Worm (Caenorhabditis elegans) whole organism, L1 larva: ENCODE data around the gene srw-73.

Experiments
- F16B12.6 ChIP-seq: fragments of 150-350 bp; optimal IDR thresholded peaks from 2 replicates; lab custom pipeline; 2014; ENCODE audit warnings: missing biosample characterization, missing genetic modification characterization
- blmp-1 ChIP-seq: fragments of 150-350 bp; optimal IDR thresholded peaks from 2 replicates; lab custom pipeline; 2014; ENCODE audit warnings: missing biosample characterization, missing genetic modification characterization
- ceh-8 ChIP-seq: fragments of 200-800 bp; sonication (Bioruptor generic); optimal IDR thresholded peaks from 2 replicates; lab custom pipeline; 2018; ENCODE audit warnings: mild to moderate bottlenecking, missing genetic modification characterization, moderate library complexity, missing compliant biosample characterization
- dsc-1 ChIP-seq: sonication (generic microtip); optimal IDR thresholded peaks from 2 replicates; lab custom pipeline; 2016; ENCODE audit warnings: mild to moderate bottlenecking, missing genetic modification characterization, missing compliant biosample characterization
- nhr-76 ChIP-seq: sonication (generic microtip); optimal IDR thresholded peaks from 2 replicates; lab custom pipeline; 2017; ENCODE audit warnings: missing biosample characterization, missing genetic modification characterization
- sptf-1 ChIP-seq: fragments of 150-350 bp; optimal IDR thresholded peaks from 2 replicates; lab custom pipeline; 2014; ENCODE audit warnings: missing biosample characterization, missing genetic modification characterization
- unc-130 ChIP-seq: fragments of 150-350 bp; optimal IDR thresholded peaks from 2 replicates; lab custom pipeline; 2017; ENCODE audit warnings: missing biosample characterization, missing genetic modification characterization, inconsistent platforms

DNA sequence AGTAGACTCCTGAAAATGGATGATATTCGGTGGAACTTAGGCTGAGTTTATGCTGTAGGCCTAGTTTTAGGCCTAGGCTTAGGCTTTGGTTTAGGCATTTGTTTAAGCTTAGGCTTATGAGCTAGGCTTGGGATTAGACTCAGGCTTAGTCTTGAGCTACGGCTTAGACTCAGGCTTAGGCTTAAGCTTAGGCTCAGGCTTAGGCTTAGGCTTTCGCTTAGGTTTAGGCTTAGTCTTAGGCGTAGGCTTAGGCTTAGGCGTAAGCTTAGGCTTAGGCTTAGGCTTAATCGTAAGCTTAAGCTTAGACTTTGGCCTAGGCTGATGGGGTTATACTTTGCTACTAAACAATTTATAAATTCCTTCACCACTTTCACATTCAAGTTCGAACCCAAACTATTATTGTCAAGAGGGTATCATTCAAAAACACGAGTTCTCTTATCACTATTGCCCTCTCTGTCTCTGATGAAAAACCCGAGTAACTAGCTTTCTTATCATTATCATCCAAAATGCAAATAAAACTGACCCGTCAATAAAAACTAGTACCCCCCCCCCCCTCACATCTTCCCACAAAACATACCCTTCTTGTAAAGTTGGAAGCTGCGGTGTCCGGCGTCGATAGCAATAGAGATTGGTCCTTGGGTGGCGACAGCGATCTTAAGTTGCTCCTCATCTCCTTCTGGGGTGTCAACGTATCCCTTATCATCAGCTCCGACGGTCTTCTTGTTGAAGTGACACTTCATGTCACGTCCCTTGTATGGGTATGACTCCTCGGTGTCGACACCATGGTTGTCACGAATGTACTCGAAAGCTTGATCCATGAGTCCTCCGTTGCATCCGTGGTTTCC, 4.8 kb upstream of the srw-73 start:
- TF ChIP-seq unc-130 (tag; lab: Kevin White, UChicago) (no peak), blmp-1 (tag; lab: Kevin White, UChicago) (no peak), ceh-8 (no peak), sptf-1 (tag; lab: Kevin White, UChicago) (no peak), F16B12.6 (tag; lab: Kevin White, UChicago) (no peak), nhr-76 (tag; lab: Kevin White, UChicago) (no peak), dsc-1 (tag; lab: Kevin White, UChicago) (no peak)
